Worm (Caenorhabditis elegans) whole organism, late embryonic: ENCODE results near the gene F59C12.3.

Source experiments
- ceh-18 ChIP-seq: sonication (generic microtip); optimal IDR thresholded peaks from 2 replicates; lab custom pipeline; 2016; ENCODE audit warnings: missing genetic modification characterization, missing compliant biosample characterization
- ceh-9 ChIP-seq: sonication (generic microtip); optimal IDR thresholded peaks from 2 replicates; lab custom pipeline; 2016; ENCODE audit warnings: mild to moderate bottlenecking, missing genetic modification characterization, inconsistent platforms, missing compliant biosample characterization
- fax-1 ChIP-seq: sonication (generic microtip); optimal IDR thresholded peaks from 2 replicates; lab custom pipeline; 2016; ENCODE audit warnings: missing genotype, missing genetic modification characterization, missing compliant biosample characterization
- nfya-1 ChIP-seq: sonication (generic microtip); optimal IDR thresholded peaks from 2 replicates; lab custom pipeline; 2017; ENCODE audit warnings: missing genetic modification characterization, mild to moderate bottlenecking, missing compliant biosample characterization, antibody characterized with exemption, moderate library complexity
- nhr-11 ChIP-seq: fragments of 150-350 bp; optimal IDR thresholded peaks from 2 replicates; lab custom pipeline; 2014; ENCODE audit warnings: missing biosample characterization, missing genetic modification characterization
- pha-4 ChIP-seq: fragments of 150-350 bp; optimal IDR thresholded peaks from 2 replicates; lab custom pipeline; 2018; ENCODE audit warnings: missing biosample characterization, missing genetic modification reagents, missing genetic modification characterization
- pqm-1 ChIP-seq: sonication (generic microtip); optimal IDR thresholded peaks from 2 replicates; lab custom pipeline; 2016; ENCODE audit warnings: missing genetic modification characterization, missing compliant biosample characterization
- ttx-3 ChIP-seq: sonication (generic microtip); optimal IDR thresholded peaks from 2 replicates; lab custom pipeline; 2016; ENCODE audit warnings: missing genetic modification reagents, missing genetic modification characterization, missing compliant biosample characterization
- unc-3 ChIP-seq, 2 experiments: fragments of 200-800 bp in 1 of 2; sonication (Bioruptor generic) in 1 of 2; sonication (generic microtip) in 1 of 2; conservative IDR thresholded peaks in 1 of 2; optimal IDR thresholded peaks in 1 of 2; 2 replicates each; pipeline versions ENCODE4 v1.3.6 to Lab custom; 2016 to 2022; ENCODE audit warnings: missing compliant biosample characterization in 2 of 2, missing genetic modification characterization in 2 of 2, missing genetic modification reagents in 1 of 2

DNA sequence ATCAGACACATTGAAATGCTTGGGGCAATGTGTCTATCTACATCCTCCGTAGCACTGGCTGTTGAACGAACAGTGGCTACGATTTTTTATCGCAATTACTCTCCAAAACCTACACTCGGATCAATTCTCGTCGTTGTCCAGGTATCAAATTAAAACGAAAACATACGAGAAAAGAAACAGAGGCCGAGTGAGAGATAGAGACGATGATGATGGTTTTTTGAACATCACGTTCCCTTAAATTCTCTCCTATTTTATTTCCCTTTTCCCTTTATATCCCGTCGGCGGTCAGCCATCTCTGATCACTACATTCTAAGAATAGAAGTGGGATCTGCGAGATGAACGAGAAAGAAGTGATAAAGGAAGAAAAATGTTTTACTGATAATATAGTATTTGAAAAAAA lies 49.9 kb downstream of the F59C12.3 start:
- TF ChIP-seq ceh-9 = no peak
- no peak for TF ChIP-seq fax-1
- no peak for TF ChIP-seq pha-4 (tag; lab: Kevin White, UChicago)
- TF ChIP-seq nfya-1 = no peak
- TF ChIP-seq unc-3 (GFP tag; conservative IDR thresholded peaks at IDR 0.05; lab: Robert Waterston, UW) = no peak
- no peak for TF ChIP-seq unc-3 (tag; optimal IDR thresholded peaks at IDR 0.05; lab: Kevin White, UChicago)
- no peak for TF ChIP-seq ceh-18 (tag; lab: Kevin White, UChicago)
- no peak for TF ChIP-seq pqm-1 (tag; lab: Kevin White, UChicago)
- TF ChIP-seq ttx-3 (tag; lab: Kevin White, UChicago) = no peak
- TF ChIP-seq nhr-11 = no peak
